Fruit fly (Drosophila melanogaster) whole organism, pupa: ENCODE results near the gene Fancl.

Experiments
- CG10348 ChIP-seq: fragments of 200-800 bp; sonication (Bioruptor generic); IDR thresholded peaks from 2 replicates; pipeline ENCODE4 v1.3.6; 2022; ENCODE audit warnings: missing biosample characterization, missing genetic modification characterization
- CG12605 ChIP-seq: fragments of 200-800 bp; sonication (Bioruptor generic); IDR thresholded peaks from 2 replicates; pipeline ENCODE4 v1.3.6; 2022; ENCODE audit warnings: missing biosample characterization, missing genetic modification characterization
- CG13204 ChIP-seq: fragments of 200-800 bp; sonication (Bioruptor generic); optimal IDR thresholded peaks from 2 replicates; lab custom pipeline; 2018; ENCODE audit warnings: missing biosample characterization, mild to moderate bottlenecking, missing genetic modification characterization, moderate library complexity
- CG14655 ChIP-seq: fragments of 200-800 bp; sonication (Bioruptor generic); optimal IDR thresholded peaks from 3 replicates; lab custom pipeline; 2017; ENCODE audit warnings: mild to moderate bottlenecking, missing biosample characterization, missing genetic modification reagents, missing genetic modification characterization
- CG15710 ChIP-seq: fragments of 200-800 bp; sonication (Bioruptor generic); optimal IDR thresholded peaks from 2 replicates; lab custom pipeline; 2018; ENCODE audit warnings: missing biosample characterization, mild to moderate bottlenecking, missing genetic modification characterization, moderate library complexity
- CG17806 ChIP-seq: fragments of 200-800 bp; sonication (Bioruptor generic); optimal IDR thresholded peaks from 2 replicates; lab custom pipeline; 2018; ENCODE audit warnings: missing biosample characterization, mild to moderate bottlenecking, missing genetic modification characterization, moderate library complexity
- CG32121 ChIP-seq: fragments of 200-800 bp; sonication (Bioruptor generic); IDR thresholded peaks from 2 replicates; pipeline ENCODE4 v1.3.6; 2022; ENCODE audit warnings: missing biosample characterization, missing genetic modification characterization
- CG34367 ChIP-seq: fragments of 200-800 bp; sonication (Bioruptor generic); optimal IDR thresholded peaks from 2 replicates; lab custom pipeline; 2018; ENCODE audit warnings: missing biosample characterization, mild to moderate bottlenecking, missing genetic modification characterization
- CG4496 ChIP-seq: fragments of 200-800 bp; sonication (Bioruptor generic); IDR thresholded peaks from 3 replicates; pipeline ENCODE4 v1.3.6; 2022; ENCODE audit warnings: missing biosample characterization, missing genetic modification characterization
- CG8159 ChIP-seq: fragments of 200-800 bp; sonication (Bioruptor generic); optimal IDR thresholded peaks from 3 replicates; lab custom pipeline; 2018; ENCODE audit warnings: missing biosample characterization, mild to moderate bottlenecking, missing genetic modification characterization, moderate library complexity
- CG8301 ChIP-seq: fragments of 200-800 bp; sonication (Bioruptor generic); optimal IDR thresholded peaks from 2 replicates; lab custom pipeline; 2018; ENCODE audit warnings: missing biosample characterization, mild to moderate bottlenecking, missing genetic modification characterization
- CG9948 ChIP-seq: fragments of 200-800 bp; sonication (Bioruptor generic); optimal IDR thresholded peaks from 2 replicates; lab custom pipeline; 2018; ENCODE audit warnings: missing biosample characterization, mild to moderate bottlenecking, missing genetic modification characterization, moderate library complexity
- D1 ChIP-seq: fragments of 200-800 bp; sonication (Bioruptor generic); optimal IDR thresholded peaks from 2 replicates; lab custom pipeline; 2018; ENCODE audit warnings: missing biosample characterization, mild to moderate bottlenecking, missing genetic modification characterization, moderate library complexity
- EcR ChIP-seq: fragments of 200-800 bp; sonication (Bioruptor generic); optimal IDR thresholded peaks from 3 replicates; lab custom pipeline; 2019; ENCODE audit warnings: missing biosample characterization, missing genetic modification characterization, mild to moderate bottlenecking, moderate library complexity, missing genetic modification reagents
- Ets98B ChIP-seq: fragments of 200-800 bp; sonication (Bioruptor generic); IDR thresholded peaks from 2 replicates; pipeline ENCODE4 v1.3.6; 2022; ENCODE audit warnings: missing biosample characterization, missing genetic modification characterization
- Pif1A ChIP-seq: fragments of 200-800 bp; sonication (Bioruptor generic); optimal IDR thresholded peaks from 3 replicates; lab custom pipeline; 2016; ENCODE audit warnings: missing biosample characterization, missing genetic modification characterization
- Pif1B ChIP-seq: fragments of 200-800 bp; sonication (Bioruptor generic); optimal IDR thresholded peaks from 3 replicates; lab custom pipeline; 2016; ENCODE audit warnings: missing biosample characterization, missing genetic modification characterization
- Snoo ChIP-seq: fragments of 200-800 bp; sonication (Bioruptor generic); optimal IDR thresholded peaks from 3 replicates; lab custom pipeline; 2017; ENCODE audit warnings: missing biosample characterization, mild to moderate bottlenecking, missing genetic modification characterization, inconsistent platforms
- fd96Ca ChIP-seq: fragments of 200-800 bp; sonication (Bioruptor generic); IDR thresholded peaks from 3 replicates; pipeline ENCODE4 v1.3.6; 2022; ENCODE audit warnings: missing biosample characterization, missing genetic modification characterization
- gl ChIP-seq: fragments of 200-800 bp; sonication (Bioruptor generic); optimal IDR thresholded peaks from 2 replicates; lab custom pipeline; 2018; ENCODE audit warnings: missing biosample characterization, mild to moderate bottlenecking, missing genetic modification characterization
- rn ChIP-seq: fragments of 200-800 bp; sonication (Bioruptor generic); IDR thresholded peaks from 2 replicates; pipeline ENCODE4 v1.3.6; 2022; ENCODE audit warnings: missing biosample characterization, missing genetic modification characterization

Fancl gene

DNA sequence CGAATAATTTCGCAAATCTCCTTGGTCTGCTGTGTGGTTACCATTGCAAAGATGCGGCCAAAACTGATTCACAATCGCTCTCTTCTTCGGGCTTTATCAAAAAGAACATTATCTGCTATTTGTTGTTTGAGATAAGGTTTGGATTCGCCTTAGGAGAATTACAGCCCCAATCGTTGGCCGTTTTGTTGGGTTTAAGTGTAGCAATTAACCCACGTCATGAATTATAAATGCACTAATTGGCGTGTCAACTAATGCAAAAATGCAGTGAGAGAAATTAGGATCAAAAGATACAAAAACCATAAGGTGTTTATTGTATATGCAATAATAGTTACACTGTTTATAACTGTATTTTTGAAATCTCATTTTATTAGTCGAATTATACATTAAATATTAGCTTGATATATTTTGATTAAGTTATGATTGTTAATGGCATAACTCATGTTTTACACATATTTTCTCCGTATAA is 22.7 kb upstream of the Fancl start, which contains the start of gene Alp13:
Gene Alp13 (minus strand): TSS at position 51 of the 466 bp plus-strand sequence.
- TF ChIP-seq Pif1A (GFP tag; lab: Kevin White, UChicago) (no peak), CG32121 (GFP tag; lab: Robert Waterston, UW) (no peak), CG4496 (GFP tag; lab: Robert Waterston, UW) (no peak), D1 (no peak), gl (tag; lab: Kevin White, UChicago) (no peak), CG15710 (no peak), CG9948 (tag; lab: Kevin White, UChicago) (no peak), CG17806 (no peak), CG13204 (GFP tag; lab: Kevin White, UChicago) (no peak), fd96Ca (GFP tag; lab: Robert Waterston, UW) (no peak)

DNA sequence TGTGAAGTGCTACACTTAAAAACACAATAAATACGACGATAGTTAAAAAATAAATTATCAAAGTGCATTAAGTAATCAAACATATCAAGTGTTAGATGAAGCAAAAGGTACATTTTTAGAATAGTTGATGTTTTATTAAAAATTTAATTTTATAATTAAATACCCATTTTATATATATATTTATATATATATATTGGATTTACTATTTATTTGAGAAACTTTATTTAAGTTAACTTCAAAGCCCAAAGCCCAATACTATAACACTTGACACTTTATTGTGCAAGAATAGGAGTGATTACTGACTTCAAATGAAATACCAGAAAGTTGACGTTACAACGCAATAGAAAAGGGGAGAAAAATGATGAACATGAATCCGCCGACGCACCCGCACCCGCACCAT is 18.1 kb upstream of the Fancl start, which contains the start of gene nerfin-2:
Gene nerfin-2 (plus strand): TSS at position 301 of the 400 bp plus-strand sequence.
- TF ChIP-seq rn (GFP tag; lab: Robert Waterston, UW) (no peak), CG8159 (no peak), CG13204 (GFP tag; lab: Kevin White, UChicago) (no peak), CG32121 (GFP tag; lab: Robert Waterston, UW) (no peak), fd96Ca (GFP tag; lab: Robert Waterston, UW) (no peak), CG8301 (tag; lab: Kevin White, UChicago) (no peak), D1 (no peak), CG17806 (no peak), CG12605 (no peak), CG15710 (no peak), CG14655 (GFP tag; lab: Kevin White, UChicago) (no peak), CG4496 (GFP tag; lab: Robert Waterston, UW) (no peak)

DNA sequence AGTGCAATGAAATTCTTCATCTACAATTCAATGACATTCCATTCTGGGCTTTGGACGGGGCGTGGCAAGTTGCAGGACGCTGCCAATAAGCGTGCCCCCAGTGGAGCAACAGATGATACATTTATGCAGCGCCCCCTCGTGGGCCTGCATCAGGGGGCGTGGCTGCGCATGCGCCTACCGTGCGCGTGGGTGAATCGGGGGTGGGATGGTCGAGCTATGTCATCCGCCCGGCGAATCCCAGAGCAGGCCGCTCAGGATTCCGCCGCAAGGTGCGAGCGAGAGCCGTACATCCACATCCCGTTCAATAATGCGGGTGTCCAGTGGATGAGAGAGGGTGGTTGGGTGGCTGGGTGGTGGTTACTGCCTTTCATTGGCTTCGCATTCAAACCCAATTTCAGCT is 17.5 kb upstream of the Fancl start:
- no peak for TF ChIP-seq CG10348 (GFP tag; lab: Robert Waterston, UW)
- no peak for TF ChIP-seq CG9948 (tag; lab: Kevin White, UChicago)

DNA sequence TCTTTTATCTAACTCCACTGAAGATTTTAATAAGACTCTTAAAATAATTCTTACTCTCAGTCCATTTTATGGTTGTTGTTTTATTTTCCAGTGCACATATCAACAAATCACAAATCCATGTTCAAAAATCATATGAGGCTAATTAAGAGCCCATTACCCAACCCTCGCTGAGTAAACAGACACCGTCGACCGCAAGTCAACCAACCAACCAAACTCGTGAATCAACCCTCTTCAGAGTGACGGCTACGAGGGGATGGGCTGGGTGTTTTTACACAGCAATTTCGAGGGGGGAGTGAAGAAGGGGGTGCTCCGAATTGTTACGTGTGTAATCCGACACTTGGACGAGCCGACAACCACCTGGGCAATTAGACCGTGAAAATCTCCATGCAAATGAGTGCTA is 16.1 kb upstream of the Fancl start:
- TF ChIP-seq gl (tag; lab: Kevin White, UChicago) (no peak), CG10348 (GFP tag; lab: Robert Waterston, UW) (no peak), CG9948 (tag; lab: Kevin White, UChicago) (no peak), CG32121 (GFP tag; lab: Robert Waterston, UW) (no peak)

DNA sequence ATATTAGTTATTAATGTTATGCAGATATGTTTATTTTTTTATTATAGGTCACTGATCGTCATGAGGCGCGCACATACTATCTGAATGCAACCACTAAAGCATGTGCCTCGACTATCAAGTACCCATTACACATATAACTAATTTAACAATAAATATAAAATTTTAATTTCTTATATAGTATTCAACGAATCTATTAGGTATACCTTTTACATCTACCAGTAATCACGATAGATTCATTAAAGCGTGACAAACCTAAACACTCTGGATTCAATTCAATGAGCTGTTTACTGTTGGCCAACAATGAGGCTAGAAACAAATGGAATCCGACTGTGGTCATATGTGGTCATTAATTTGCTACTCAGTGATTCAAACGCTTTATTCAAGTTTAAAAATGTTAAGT is 14.9 kb upstream of the Fancl start, which contains the start of gene CG33784:
Gene CG33784 (plus strand): TSS at position 301 of the 400 bp plus-strand sequence.
- TF ChIP-seq CG34367 (no peak), gl (tag; lab: Kevin White, UChicago) (no peak), Pif1A (GFP tag; lab: Kevin White, UChicago) (no peak), fd96Ca (GFP tag; lab: Robert Waterston, UW) (no peak), CG13204 (GFP tag; lab: Kevin White, UChicago) (no peak)

DNA sequence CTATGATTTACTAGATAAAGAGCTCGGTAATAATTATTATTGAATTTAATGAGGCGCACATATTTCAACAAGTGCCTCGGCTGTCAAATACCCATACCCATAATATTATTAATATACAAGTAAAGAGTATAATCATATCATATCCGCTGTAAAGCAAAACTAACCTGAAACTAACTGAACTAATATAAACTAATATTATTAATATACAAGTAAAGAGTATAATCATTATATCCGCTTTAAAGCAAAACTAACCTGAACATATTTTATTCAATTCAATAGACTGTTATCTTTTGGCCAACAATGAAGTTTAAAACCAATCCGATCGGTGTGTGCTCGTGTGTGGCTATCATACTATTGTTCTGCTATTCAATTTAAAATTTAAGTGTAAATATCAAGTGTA is 13.8 kb upstream of the Fancl start, which contains the start of gene CG33783:
Gene CG33783 (plus strand): TSS at position 301 of the 400 bp plus-strand sequence.
- TF ChIP-seq CG17806 (no peak), Snoo (tag; lab: Kevin White, UChicago) (no peak), CG14655 (GFP tag; lab: Kevin White, UChicago) (no peak), CG32121 (GFP tag; lab: Robert Waterston, UW) (no peak), CG8301 (tag; lab: Kevin White, UChicago) (no peak), gl (tag; lab: Kevin White, UChicago) (no peak), CG12605 (no peak), Pif1A (GFP tag; lab: Kevin White, UChicago) (no peak), CG15710 (no peak), EcR (GFP tag; lab: Kevin White, UChicago) (no peak), Ets98B (GFP tag; lab: Robert Waterston, UW) (no peak), CG13204 (GFP tag; lab: Kevin White, UChicago) (no peak), CG9948 (tag; lab: Kevin White, UChicago) (no peak), CG34367 (no peak), D1 (no peak), Pif1B (GFP tag; lab: Kevin White, UChicago) (no peak), CG4496 (GFP tag; lab: Robert Waterston, UW) (no peak)

DNA sequence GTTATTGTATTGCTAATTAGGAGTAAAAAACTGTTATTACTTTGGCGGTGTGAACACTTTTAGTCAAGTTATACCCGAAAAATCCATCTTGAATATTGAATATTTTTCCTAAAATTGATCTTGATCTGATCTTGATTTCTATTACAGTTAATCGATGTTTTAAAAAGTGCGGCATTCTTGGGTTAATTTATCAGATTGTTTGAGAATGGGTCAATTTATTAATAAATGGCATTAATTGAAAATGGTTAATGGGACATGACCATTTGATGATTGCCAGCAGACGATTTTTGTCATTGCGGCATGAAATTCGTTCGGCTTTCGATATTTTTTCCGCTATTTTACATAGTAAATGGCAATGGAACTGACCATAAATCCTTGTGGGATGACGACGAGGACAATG is 11.0 kb upstream of the Fancl start, which contains the start of gene CG33631:
Gene CG33631 (plus strand): TSS at position 301 of the 400 bp plus-strand sequence.
- TF ChIP-seq D1: no peak
- TF ChIP-seq Pif1A (GFP tag; lab: Kevin White, UChicago): no peak
- no peak for TF ChIP-seq CG32121 (GFP tag; lab: Robert Waterston, UW)
- TF ChIP-seq CG10348 (GFP tag; lab: Robert Waterston, UW): no peak
- TF ChIP-seq CG34367: no peak
- no peak for TF ChIP-seq fd96Ca (GFP tag; lab: Robert Waterston, UW)
- no peak for TF ChIP-seq CG8159
- no peak for TF ChIP-seq rn (GFP tag; lab: Robert Waterston, UW)
- no peak for TF ChIP-seq CG4496 (GFP tag; lab: Robert Waterston, UW)
- TF ChIP-seq CG14655 (GFP tag; lab: Kevin White, UChicago): no peak
- no peak for TF ChIP-seq CG15710
- no peak for TF ChIP-seq CG17806
- no peak for TF ChIP-seq CG13204 (GFP tag; lab: Kevin White, UChicago)
- TF ChIP-seq Ets98B (GFP tag; lab: Robert Waterston, UW): no peak
- no peak for TF ChIP-seq CG9948 (tag; lab: Kevin White, UChicago)
- TF ChIP-seq, all 21 proteins: peak for 0
